Worm (Caenorhabditis elegans) whole organism, late embryonic: Measurements from ENCODE around the gene C34B4.4.
A peak's percentile ranks its signal among the peaks of the same experiment; 100 is the strongest.

ENCODE experiments used
- C38D4.7 ChIP-seq: fragments of 200-800 bp; sonication (Bioruptor generic); optimal IDR thresholded peaks from 2 replicates; lab custom pipeline; 2018; ENCODE audit warnings: mild to moderate bottlenecking, missing genetic modification characterization, moderate library complexity, missing compliant biosample characterization
- F13H6.1 ChIP-seq: sonication (generic microtip); optimal IDR thresholded peaks from 2 replicates; lab custom pipeline; 2016; ENCODE audit warnings: missing genetic modification characterization, missing compliant biosample characterization
- K02D7.2 ChIP-seq: sonication (generic microtip); optimal IDR thresholded peaks from 2 replicates; lab custom pipeline; 2017; ENCODE audit warnings: mild to moderate bottlenecking, missing genetic modification characterization, missing compliant biosample characterization
- K09A11.1 ChIP-seq: sonication (generic microtip); optimal IDR thresholded peaks from 2 replicates; lab custom pipeline; 2017; ENCODE audit warnings: antibody characterized with exemption, mild to moderate bottlenecking, missing genetic modification characterization, missing compliant biosample characterization; ENCODE audit not compliant: insufficient read depth
- Y22D7AL.16 ChIP-seq: sonication (generic microtip); optimal IDR thresholded peaks from 2 replicates; lab custom pipeline; 2016; ENCODE audit warnings: missing genetic modification characterization, missing compliant biosample characterization
- ceh-14 ChIP-seq: sonication (generic microtip); optimal IDR thresholded peaks from 2 replicates; lab custom pipeline; 2016; ENCODE audit warnings: missing genotype, missing genetic modification characterization, missing compliant biosample characterization
- ceh-18 ChIP-seq: sonication (generic microtip); optimal IDR thresholded peaks from 2 replicates; lab custom pipeline; 2016; ENCODE audit warnings: missing genetic modification characterization, missing compliant biosample characterization
- ceh-19 ChIP-seq: fragments of 200-800 bp; sonication (Bioruptor generic); optimal IDR thresholded peaks from 2 replicates; lab custom pipeline; 2018; ENCODE audit warnings: mild to moderate bottlenecking, missing genetic modification characterization, missing compliant biosample characterization
- ceh-22 ChIP-seq: sonication (generic microtip); optimal IDR thresholded peaks from 2 replicates; lab custom pipeline; 2017; ENCODE audit warnings: missing biosample characterization, missing genetic modification characterization
- ceh-31 ChIP-seq: sonication (generic microtip); optimal IDR thresholded peaks from 2 replicates; lab custom pipeline; 2016; ENCODE audit warnings: missing genetic modification characterization, missing compliant biosample characterization
- ceh-48 ChIP-seq: sonication (generic microtip); optimal IDR thresholded peaks from 2 replicates; lab custom pipeline; 2016; ENCODE audit warnings: missing genetic modification characterization, inconsistent platforms, missing compliant biosample characterization
- ceh-6 ChIP-seq: fragments of 200-800 bp; sonication (Bioruptor generic); optimal IDR thresholded peaks from 2 replicates; lab custom pipeline; 2018; ENCODE audit warnings: mild to moderate bottlenecking, missing genetic modification characterization, missing compliant biosample characterization
- dmd-4 ChIP-seq: sonication (generic microtip); optimal IDR thresholded peaks from 2 replicates; lab custom pipeline; 2016; ENCODE audit warnings: borderline replicate concordance, missing genetic modification characterization, missing compliant biosample characterization
- elt-2 ChIP-seq: sonication (generic microtip); optimal IDR thresholded peaks from 2 replicates; lab custom pipeline; 2016; ENCODE audit warnings: missing genetic modification reagents, missing genetic modification characterization, missing compliant biosample characterization
- elt-4 ChIP-seq: sonication (generic microtip); optimal IDR thresholded peaks from 2 replicates; lab custom pipeline; 2016; ENCODE audit warnings: missing genetic modification characterization, missing compliant biosample characterization
- eyg-1 ChIP-seq: sonication (generic microtip); optimal IDR thresholded peaks from 2 replicates; lab custom pipeline; 2016; ENCODE audit warnings: missing genotype, missing genetic modification characterization, missing compliant biosample characterization
- fax-1 ChIP-seq: sonication (generic microtip); optimal IDR thresholded peaks from 2 replicates; lab custom pipeline; 2016; ENCODE audit warnings: missing genotype, missing genetic modification characterization, missing compliant biosample characterization
- fkh-10 ChIP-seq: fragments of 150-350 bp; optimal IDR thresholded peaks from 2 replicates; lab custom pipeline; 2014; ENCODE audit warnings: missing biosample characterization, missing genetic modification reagents, missing genetic modification characterization
- hlh-6 ChIP-seq: sonication (generic microtip); optimal IDR thresholded peaks from 2 replicates; lab custom pipeline; 2016; ENCODE audit warnings: missing genotype, missing genetic modification characterization, missing compliant biosample characterization
- hlh-8 ChIP-seq: sonication (generic microtip); optimal IDR thresholded peaks from 2 replicates; lab custom pipeline; 2016; ENCODE audit warnings: missing genotype, missing genetic modification characterization, missing compliant biosample characterization
- lim-6 ChIP-seq: sonication (generic microtip); optimal IDR thresholded peaks from 2 replicates; lab custom pipeline; 2016; ENCODE audit warnings: missing genetic modification characterization, missing compliant biosample characterization
- lin-11 ChIP-seq: fragments of 200-800 bp; sonication (Bioruptor generic); optimal IDR thresholded peaks from 2 replicates; lab custom pipeline; 2018; ENCODE audit warnings: mild to moderate bottlenecking, missing genetic modification characterization, missing compliant biosample characterization
- madf-2 ChIP-seq: sonication (generic microtip); optimal IDR thresholded peaks from 2 replicates; lab custom pipeline; 2017; ENCODE audit warnings: missing genetic modification characterization, missing compliant biosample characterization
- mec-3 ChIP-seq: sonication (generic microtip); optimal IDR thresholded peaks from 2 replicates; lab custom pipeline; 2016; ENCODE audit warnings: borderline replicate concordance, missing genetic modification characterization, missing compliant biosample characterization
- nhr-232 ChIP-seq: sonication (generic microtip); optimal IDR thresholded peaks from 2 replicates; lab custom pipeline; 2016; ENCODE audit warnings: missing genetic modification characterization, missing compliant biosample characterization
- npax-4 ChIP-seq: sonication (generic microtip); optimal IDR thresholded peaks from 2 replicates; lab custom pipeline; 2016; ENCODE audit warnings: missing genetic modification characterization, missing compliant biosample characterization
- pha-2 ChIP-seq: sonication (generic microtip); optimal IDR thresholded peaks from 2 replicates; lab custom pipeline; 2017; ENCODE audit warnings: mild to moderate bottlenecking, missing genetic modification characterization, missing compliant biosample characterization
- ref-2 ChIP-seq: sonication (generic microtip); optimal IDR thresholded peaks from 2 replicates; lab custom pipeline; 2016; ENCODE audit warnings: missing genetic modification characterization, missing compliant biosample characterization
- rnt-1 ChIP-seq: sonication (generic microtip); optimal IDR thresholded peaks from 2 replicates; lab custom pipeline; 2016; ENCODE audit warnings: missing genetic modification characterization, missing compliant biosample characterization
- sdc-2 ChIP-seq: sonication (generic microtip); optimal IDR thresholded peaks from 2 replicates; lab custom pipeline; 2016; ENCODE audit warnings: missing genotype, missing genetic modification characterization, missing compliant biosample characterization
- sox-2 ChIP-seq: fragments of 200-800 bp; sonication (Bioruptor generic); IDR thresholded peaks from 2 replicates; pipeline ENCODE4 v1.3.6; 2022; ENCODE audit warnings: missing genetic modification reagents, missing genetic modification characterization, missing compliant biosample characterization
- sox-4 ChIP-seq: sonication (generic microtip); optimal IDR thresholded peaks from 2 replicates; lab custom pipeline; 2017; ENCODE audit warnings: mild to moderate bottlenecking, missing genetic modification characterization, inconsistent platforms, missing compliant biosample characterization
- tbx-2 ChIP-seq: sonication (generic microtip); optimal IDR thresholded peaks from 2 replicates; lab custom pipeline; 2016; ENCODE audit warnings: missing genetic modification characterization, missing compliant biosample characterization
- tbx-7 ChIP-seq: sonication (generic microtip); optimal IDR thresholded peaks from 2 replicates; lab custom pipeline; 2016; ENCODE audit warnings: missing genotype, missing genetic modification characterization, missing compliant biosample characterization
- unc-42 ChIP-seq: sonication (generic microtip); optimal IDR thresholded peaks from 2 replicates; lab custom pipeline; 2016; ENCODE audit warnings: missing genotype, missing genetic modification characterization, missing compliant biosample characterization
- unc-55 ChIP-seq: sonication (generic microtip); optimal IDR thresholded peaks from 2 replicates; lab custom pipeline; 2017; ENCODE audit warnings: missing biosample characterization, missing genetic modification reagents, missing genetic modification characterization

The C34B4.4 gene

DNA sequence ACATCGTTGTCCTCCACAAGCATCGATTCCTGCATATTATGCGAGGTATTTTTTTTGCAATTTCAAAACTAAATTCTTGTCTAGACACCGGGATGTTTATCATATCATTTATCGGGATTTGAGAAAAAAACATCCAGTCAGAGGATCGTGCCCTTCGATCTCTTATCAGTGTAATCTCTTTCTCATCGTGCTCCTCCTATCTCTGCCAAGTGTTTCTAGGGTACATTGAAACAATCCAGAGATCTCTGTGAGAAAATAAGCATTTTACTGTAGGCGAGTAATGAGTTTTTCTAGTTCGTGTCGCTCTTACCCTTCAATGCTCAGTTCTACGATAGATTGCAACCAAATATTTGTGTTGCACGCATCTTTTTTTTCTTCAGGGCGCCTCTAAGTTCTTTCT, 1.7 kb upstream of the C34B4.4 start:
- TF ChIP-seq fkh-10 (GFP tag; lab: Kevin White, UChicago), result no peak
- peak; percentile 32 for TF ChIP-seq ceh-18

DNA sequence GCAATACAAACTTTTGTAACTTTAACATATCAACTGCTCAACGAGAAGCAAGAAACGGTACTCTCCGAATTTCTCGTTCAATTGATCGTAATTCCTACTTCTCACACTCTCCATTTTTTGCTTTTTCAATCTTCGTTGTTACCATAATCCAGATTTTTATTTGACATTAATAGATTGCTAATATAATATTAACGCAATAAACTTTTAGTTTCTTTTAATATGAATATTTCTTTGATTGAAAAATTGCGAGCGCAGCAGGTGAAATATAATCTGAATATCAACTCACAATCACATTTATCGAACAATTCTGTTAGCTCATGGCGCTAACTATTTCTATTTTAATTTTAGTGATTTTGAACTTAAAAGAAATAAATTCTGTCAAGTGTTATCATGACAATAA, 2.1 kb downstream of the C34B4.4 start, which contains the start of gene lurp-4:
lurp-4 (plus strand) TSS at position 301 of the 400 bp plus-strand sequence.
- TF ChIP-seq ceh-22 (tag; lab: Kevin White, UChicago), result no peak
- TF ChIP-seq hlh-6 (tag; lab: Kevin White, UChicago), result no peak
- no peak for TF ChIP-seq hlh-8 (tag; lab: Kevin White, UChicago)
- no peak for TF ChIP-seq sdc-2 (tag; lab: Kevin White, UChicago)
- no peak for TF ChIP-seq dmd-4
- no peak for TF ChIP-seq fax-1
- no peak for TF ChIP-seq pha-2 (tag; lab: Kevin White, UChicago)
- TF ChIP-seq F13H6.1 (tag; lab: Kevin White, UChicago), result no peak
- TF ChIP-seq madf-2 (tag; lab: Kevin White, UChicago), result no peak
- TF ChIP-seq lin-11, result no peak
- no peak for TF ChIP-seq rnt-1 (tag; lab: Kevin White, UChicago)
- TF ChIP-seq ceh-6 (GFP tag; lab: Kevin White, UChicago), result no peak
- no peak for TF ChIP-seq sox-4 (tag; lab: Kevin White, UChicago)
- TF ChIP-seq C38D4.7 (GFP tag; lab: Kevin White, UChicago), result no peak
- TF ChIP-seq tbx-7 (tag; lab: Kevin White, UChicago), result no peak

DNA sequence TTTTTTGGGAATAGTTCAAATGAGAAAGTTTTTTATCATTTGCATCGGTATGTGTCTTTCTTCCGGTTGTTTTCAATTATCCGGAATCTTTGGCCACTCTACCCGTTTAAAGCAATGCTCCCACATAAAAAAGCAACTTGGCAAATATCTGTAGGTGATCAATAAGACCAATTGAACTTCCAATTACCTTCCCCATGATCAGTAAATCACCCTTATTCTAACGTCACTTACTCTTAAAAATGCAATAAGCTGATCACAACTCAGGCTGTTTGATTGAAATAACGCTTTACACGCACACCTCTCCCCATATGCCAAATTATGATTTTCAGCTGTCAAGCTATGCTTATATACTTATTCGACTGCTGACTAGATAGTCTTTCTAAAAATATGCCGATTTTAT, 5.4 kb downstream of the C34B4.4 start, which contains the start of gene C34B4.5:
C34B4.5 (plus strand) TSS at position 301 of the 400 bp plus-strand sequence.
- no peak for TF ChIP-seq K02D7.2 (tag; lab: Kevin White, UChicago)
- TF ChIP-seq eyg-1, result no peak
- TF ChIP-seq ceh-19 (GFP tag; lab: Kevin White, UChicago), result no peak
- TF ChIP-seq K09A11.1 (tag; lab: Kevin White, UChicago), result no peak
- no peak for TF ChIP-seq ceh-14
- TF ChIP-seq npax-4, result no peak
- no peak for TF ChIP-seq dmd-4

DNA sequence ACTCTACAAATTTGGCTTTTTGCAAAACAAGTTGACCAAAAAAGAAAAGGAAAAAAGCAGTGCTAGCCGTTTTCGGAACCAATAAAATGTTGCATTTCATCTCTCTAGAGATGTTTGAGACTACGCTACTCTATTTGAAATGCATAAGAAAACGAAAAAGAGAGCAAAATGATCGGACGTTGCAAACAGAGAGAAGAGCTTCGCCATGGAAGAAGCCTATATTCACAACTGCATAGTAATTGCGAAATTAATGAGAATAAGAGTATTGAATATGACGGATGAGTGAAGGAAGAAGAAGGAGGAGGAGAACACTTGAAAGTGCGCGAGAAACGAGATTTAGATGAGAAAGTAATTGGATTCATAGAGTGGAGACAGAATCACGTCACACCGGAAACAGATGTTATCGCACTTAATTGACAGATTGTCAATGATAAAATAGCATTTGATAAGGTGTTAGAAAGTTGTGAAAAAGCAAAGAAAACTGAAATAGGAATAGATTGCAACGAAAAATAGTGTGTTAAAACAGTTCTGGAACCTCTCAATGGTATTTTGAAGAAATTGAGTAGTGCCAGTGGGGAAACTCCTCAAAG, 15.7 kb downstream of the C34B4.4 start:
- no peak for TF ChIP-seq elt-4 (tag; lab: Kevin White, UChicago)
- peak; percentile 29 for TF ChIP-seq elt-2 (tag; lab: Kevin White, UChicago)
- TF ChIP-seq hlh-6 (tag; lab: Kevin White, UChicago), result no peak
- TF ChIP-seq ceh-14, result no peak
- peak; percentile 35 for TF ChIP-seq unc-55 (GFP tag; lab: Kevin White, UChicago)
- no peak for TF ChIP-seq Y22D7AL.16
- TF ChIP-seq unc-42 (tag; lab: Kevin White, UChicago), result peak; percentile 87
- TF ChIP-seq, all 69 proteins: peak for 3

DNA sequence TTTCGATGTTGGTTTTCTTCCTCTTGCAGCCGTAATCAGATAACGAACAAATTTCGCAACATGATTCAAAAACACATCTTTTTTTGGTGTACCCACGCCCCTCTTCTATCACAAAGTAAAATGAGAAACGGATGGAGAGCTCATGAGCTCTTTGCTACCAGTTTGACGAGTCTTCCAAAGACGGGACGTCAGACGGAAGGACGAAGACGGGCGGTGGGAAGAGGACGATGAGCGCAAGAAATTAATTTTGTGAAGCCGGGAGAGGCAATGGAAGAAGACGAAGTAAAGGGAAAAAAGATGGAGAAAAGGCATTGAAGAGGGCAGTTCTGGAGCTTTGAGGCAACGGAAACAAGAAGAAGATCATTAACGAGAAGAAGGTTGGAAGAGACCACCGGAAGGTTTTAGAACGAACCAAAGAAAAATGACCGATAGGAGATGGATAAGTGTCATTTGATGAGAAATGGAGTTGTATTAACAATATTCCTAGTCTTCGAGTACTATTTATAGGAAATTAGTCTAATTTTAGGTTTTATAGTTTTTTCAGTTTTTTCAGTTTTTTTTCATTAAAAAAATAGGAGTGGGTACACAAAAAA, 21.5 kb downstream of the C34B4.4 start:
- TF ChIP-seq ref-2 (no peak), unc-42 (tag; lab: Kevin White, UChicago) (peak; percentile 59), mec-3 (no peak), tbx-7 (tag; lab: Kevin White, UChicago) (no peak), F13H6.1 (tag; lab: Kevin White, UChicago) (no peak), ceh-14 (peak; percentile 51), sox-2 (no peak), tbx-2 (tag; lab: Kevin White, UChicago) (peak; percentile 5), nhr-232 (no peak), ceh-48 (tag; lab: Kevin White, UChicago) (no peak), lim-6 (peak; percentile 18), fax-1 (no peak), ceh-31 (tag; lab: Kevin White, UChicago) (peak; percentile 2)
- TF ChIP-seq, all 69 proteins: peak for 5
